Worm (Caenorhabditis elegans) whole organism, L3 larva: Measurements from ENCODE around the gene srt-49.

Experiments used
- elt-2 ChIP-seq: sonication (generic microtip); optimal IDR thresholded peaks from 2 replicates; lab custom pipeline; 2016; ENCODE audit warnings: missing genetic modification reagents, mild to moderate bottlenecking, missing genetic modification characterization, missing compliant biosample characterization
- nhr-25 ChIP-seq: sonication (generic microtip); optimal IDR thresholded peaks from 2 replicates; lab custom pipeline; 2017; ENCODE audit warnings: missing biosample characterization, missing genetic modification characterization
- pqm-1 ChIP-seq: fragments of 150-350 bp; optimal IDR thresholded peaks from 2 replicates; lab custom pipeline; 2017; ENCODE audit warnings: missing biosample characterization, missing genetic modification characterization, inconsistent platforms

ce11 chrIV:15118390-15118789 lies 20.2 kb upstream of the srt-49 start, which contains the start of gene M199.136:
- TF ChIP-seq nhr-25 (tag; lab: Kevin White, UChicago) (no peak), pqm-1 (tag; lab: Kevin White, UChicago) (no peak), elt-2 (tag; lab: Kevin White, UChicago) (no peak)
